Worm (Caenorhabditis elegans) whole organism, mixed stage, embryonic: ENCODE results near the gene T08G5.15.

Experiments used
- M03D4.4 ChIP-seq: sonication (generic microtip); optimal IDR thresholded peaks from 2 replicates; lab custom pipeline; 2017; ENCODE audit warnings: mild to moderate bottlenecking, missing genetic modification characterization, missing compliant biosample characterization
- blmp-1 ChIP-seq: fragments of 150-350 bp; optimal IDR thresholded peaks from 2 replicates; lab custom pipeline; 2014; ENCODE audit warnings: missing biosample characterization, missing genetic modification characterization
- flh-1 ChIP-seq: fragments of 200-800 bp; sonication (Bioruptor generic); optimal IDR thresholded peaks from 2 replicates; lab custom pipeline; 2018; ENCODE audit warnings: mild to moderate bottlenecking, missing genetic modification characterization, moderate library complexity, missing compliant biosample characterization
- lin-13 ChIP-seq: fragments of 150-350 bp; optimal IDR thresholded peaks from 2 replicates; lab custom pipeline; 2014; ENCODE audit warnings: missing biosample characterization, missing genetic modification characterization
- lsy-2 ChIP-seq: fragments of 150-350 bp; optimal IDR thresholded peaks from 2 replicates; lab custom pipeline; 2014; ENCODE audit warnings: missing biosample characterization, missing genetic modification characterization
- mab-5 ChIP-seq: fragments of 150-350 bp; optimal IDR thresholded peaks from 2 replicates; lab custom pipeline; 2014; ENCODE audit warnings: missing biosample characterization, missing genetic modification characterization
- nhr-12 ChIP-seq: fragments of 150-350 bp; optimal IDR thresholded peaks from 2 replicates; lab custom pipeline; 2014; ENCODE audit warnings: missing biosample characterization, missing genetic modification characterization
- nhr-76 ChIP-seq: sonication (generic microtip); optimal IDR thresholded peaks from 2 replicates; lab custom pipeline; 2017; ENCODE audit warnings: missing biosample characterization, missing genetic modification characterization
- pha-4 ChIP-seq: fragments of 150-350 bp; optimal IDR thresholded peaks from 2 replicates; lab custom pipeline; 2018; ENCODE audit warnings: missing biosample characterization, missing genetic modification reagents, missing genetic modification characterization
- snpc-4 ChIP-seq: fragments of 150-350 bp; optimal IDR thresholded peaks from 2 replicates; lab custom pipeline; 2014; ENCODE audit warnings: missing biosample characterization, missing genetic modification characterization
- sptf-1 ChIP-seq: sonication (generic microtip); optimal IDR thresholded peaks from 2 replicates; lab custom pipeline; 2017; ENCODE audit warnings: mild to moderate bottlenecking, missing genetic modification characterization, moderate library complexity, missing compliant biosample characterization
- unc-120 ChIP-seq: sonication (generic microtip); optimal IDR thresholded peaks from 2 replicates; lab custom pipeline; 2017; ENCODE audit warnings: missing genetic modification characterization, missing compliant biosample characterization; ENCODE audit not compliant: poor library complexity, severe bottlenecking
- unc-62 ChIP-seq: fragments of 150-350 bp; optimal IDR thresholded peaks from 2 replicates; lab custom pipeline; 2014; ENCODE audit warnings: missing biosample characterization, missing genetic modification reagents, missing genetic modification characterization

ce11 chrV:14028256-14028743, 5.3 kb upstream of the T08G5.15 start:
- TF ChIP-seq blmp-1 = no peak
- TF ChIP-seq nhr-12 (tag; lab: Kevin White, UChicago) = no peak
- TF ChIP-seq lsy-2 (tag; lab: Kevin White, UChicago) = no peak
- TF ChIP-seq pha-4 (tag; lab: Kevin White, UChicago) = no peak
- TF ChIP-seq nhr-76 = no peak
- no peak for TF ChIP-seq sptf-1 (tag; lab: Kevin White, UChicago)
- TF ChIP-seq M03D4.4 (tag; lab: Kevin White, UChicago) = no peak
- no peak for TF ChIP-seq snpc-4 (tag; lab: Kevin White, UChicago)
- no peak for TF ChIP-seq unc-62 (GFP tag; lab: Kevin White, UChicago)
- no peak for TF ChIP-seq flh-1 (GFP tag; lab: Kevin White, UChicago)
- TF ChIP-seq mab-5 = no peak
- no peak for TF ChIP-seq lin-13 (tag; lab: Kevin White, UChicago)
- TF ChIP-seq unc-120 (tag; lab: Kevin White, UChicago) = no peak
